Comparison of ENCODE assay signal across 3 worm cellular contexts in genomic region chrV:622902-623301, ce11.
TF ChIP-seq lines count a peak whose summit lies in the region.

Gene F48G7.5, minus strand, starts transcription at chrV:622935.

TF ChIP-seq in whole organism, L1 larva, 84 proteins besides CTCF, POLR2A, EP300 and RAD21:
- TF ChIP-seq lin-13 (GFP tag; optimal IDR thresholded peaks at IDR 0.05; lab: Kevin White, UChicago) (no peak), lir-3 (tag; optimal IDR thresholded peaks at IDR 0.05; lab: Kevin White, UChicago; ENCODE audit: poor library complexity) (no peak), skn-1 (tag; optimal IDR thresholded peaks at IDR 0.05; lab: Kevin White, UChicago) (no peak), elt-2 (tag; optimal IDR thresholded peaks at IDR 0.05; lab: Kevin White, UChicago) (peak; percentile 29), fos-1 (tag; optimal IDR thresholded peaks at IDR 0.05; lab: Kevin White, UChicago) (no peak)

TF ChIP-seq in whole organism, L3 larva, 47 proteins besides CTCF, POLR2A, EP300 and RAD21:
- peak; percentile 64 for TF ChIP-seq pqm-1 (tag; optimal IDR thresholded peaks at IDR 0.05; lab: Kevin White, UChicago)
- peak; percentile 36 for TF ChIP-seq pha-4 (tag; optimal IDR thresholded peaks at IDR 0.05; lab: Kevin White, UChicago)
- TF ChIP-seq ztf-11 (tag; optimal IDR thresholded peaks at IDR 0.05; lab: Kevin White, UChicago) = no peak
- TF ChIP-seq elt-2 (tag; optimal IDR thresholded peaks at IDR 0.05; lab: Kevin White, UChicago) = peak; percentile 56

TF ChIP-seq in whole organism, L4 larva, 104 proteins besides CTCF, POLR2A, EP300 and RAD21:
- TF ChIP-seq pqm-1 (tag; optimal IDR thresholded peaks at IDR 0.05; lab: Kevin White, UChicago) = peak; percentile 26
- TF ChIP-seq dve-1 (tag; optimal IDR thresholded peaks at IDR 0.05; lab: Kevin White, UChicago; ENCODE audit: insufficient read depth) = peak; percentile 6
- no peak for TF ChIP-seq Y105C5A.15 (GFP tag; IDR thresholded peaks at IDR 0.05; lab: Robert Waterston, UW)
- no peak for TF ChIP-seq ztf-7 (tag; optimal IDR thresholded peaks at IDR 0.05; lab: Kevin White, UChicago)
- TF ChIP-seq daf-16 (GFP tag; optimal IDR thresholded peaks at IDR 0.05; lab: Kevin White, UChicago) = no peak
- TF ChIP-seq daf-16 (tag; optimal IDR thresholded peaks at IDR 0.05; lab: Kevin White, UChicago) = peak; percentile 78

Comparison
In these comparisons a context has a peak if more than half of its experiments do, and no peak if none do; other contexts are left out.
1. Of the 29 proteins assayed by ChIP-seq in both whole organism, L4 larva and whole organism, L1 larva: peak only in whole organism, L4 larva: pqm-1; only in whole organism, L1 larva: none; in both: none; in neither: 28.